Worm (Caenorhabditis elegans) whole organism, L1 larva: ENCODE data around the gene msp-142.

Experiments
- aly-2 ChIP-seq: fragments of 150-350 bp; optimal IDR thresholded peaks from 2 replicates; lab custom pipeline; 2014; ENCODE audit warnings: missing biosample characterization, missing genetic modification characterization
- dsc-1 ChIP-seq: sonication (generic microtip); optimal IDR thresholded peaks from 2 replicates; lab custom pipeline; 2016; ENCODE audit warnings: mild to moderate bottlenecking, missing genetic modification characterization, missing compliant biosample characterization
- elt-2 ChIP-seq: sonication (generic microtip); optimal IDR thresholded peaks from 2 replicates; lab custom pipeline; 2016; ENCODE audit warnings: missing genetic modification characterization, mild to moderate bottlenecking, inconsistent platforms, missing compliant biosample characterization, missing genetic modification reagents
- elt-3 ChIP-seq, 6 experiments: fragments of 150-350 bp in 1 of 6; sonication (generic microtip); optimal IDR thresholded peaks; 2 replicates each; lab custom pipeline; 2017 to 2018; ENCODE audit warnings: missing biosample characterization in 6 of 6, missing genetic modification characterization in 6 of 6, inconsistent platforms in 1 of 6
- fos-1 ChIP-seq: fragments of 150-350 bp; optimal IDR thresholded peaks from 2 replicates; lab custom pipeline; 2014; ENCODE audit warnings: missing biosample characterization, missing genetic modification characterization
- mep-1 ChIP-seq: fragments of 150-350 bp; optimal IDR thresholded peaks from 2 replicates; lab custom pipeline; 2014; ENCODE audit warnings: missing biosample characterization, missing genetic modification characterization
- nhr-19 ChIP-seq: fragments of 200-800 bp; sonication (Bioruptor generic); conservative IDR thresholded peaks from 2 replicates; pipeline ENCODE4 v1.3.6; 2022; ENCODE audit warnings: missing genetic modification characterization, missing compliant biosample characterization
- nhr-237 ChIP-seq: fragments of 150-350 bp; optimal IDR thresholded peaks from 2 replicates; lab custom pipeline; 2014; ENCODE audit warnings: missing biosample characterization, missing genetic modification characterization
- nhr-47 ChIP-seq: sonication (generic microtip); optimal IDR thresholded peaks from 2 replicates; lab custom pipeline; 2016; ENCODE audit warnings: mild to moderate bottlenecking, missing genetic modification characterization, moderate library complexity, missing compliant biosample characterization
- nhr-77 ChIP-seq: fragments of 150-350 bp; optimal IDR thresholded peaks from 2 replicates; lab custom pipeline; 2014; ENCODE audit warnings: missing biosample characterization, missing genetic modification characterization
- unc-130 ChIP-seq: fragments of 150-350 bp; optimal IDR thresholded peaks from 2 replicates; lab custom pipeline; 2017; ENCODE audit warnings: missing biosample characterization, missing genetic modification characterization, inconsistent platforms
- unc-62 ChIP-seq: fragments of 150-350 bp; optimal IDR thresholded peaks from 2 replicates; lab custom pipeline; 2014; ENCODE audit warnings: missing biosample characterization, missing genetic modification reagents, missing genetic modification characterization

- TF ChIP-seq nhr-237 (tag; lab: Kevin White, UChicago) (no peak), nhr-19 (GFP tag; lab: Robert Waterston, UW) (no peak), elt-2 (tag; lab: Kevin White, UChicago) (peak; percentile 55), nhr-47 (no peak), mep-1 (tag; lab: Kevin White, UChicago) (no peak), aly-2 (tag; lab: Kevin White, UChicago) (no peak), fos-1 (tag; lab: Kevin White, UChicago) (no peak), unc-62 (GFP tag; lab: Kevin White, UChicago) (no peak), dsc-1 (no peak), nhr-77 (no peak), elt-3 (tag; optimal IDR thresholded peaks at IDR 0.05; lab: Kevin White, UChicago) (no peak), unc-130 (tag; lab: Kevin White, UChicago) (no peak)
Observed at ce11 chrII:5829940-5830424, 32.3 kb downstream of the msp-142 start, which contains the start of gene col-74.
